ENCODE assay signal across 1 fruit fly cellular context in genomic region chr2L:117750-118149, dm6.
A peak's percentile ranks its signal among the peaks of the same experiment; 100 is the strongest.
TF ChIP-seq lines count a peak whose summit lies in the region.

No protein-coding gene starts in this region.

TF ChIP-seq in whole organism, embryonic, 481 proteins besides CTCF, POLR2A, EP300 and RAD21 (continued from another document and continues in another):
- no peak for TF ChIP-seq hth (optimal IDR thresholded peaks at IDR 0.05; lab: Kevin White, UChicago)
- no peak for TF ChIP-seq cato (GFP tag; optimal IDR thresholded peaks at IDR 0.05; lab: Kevin White, UChicago; ENCODE audit: borderline replicate concordance)
- TF ChIP-seq H2.0 (GFP tag; IDR thresholded peaks at IDR 0.05; lab: Robert Waterston, UW): no peak
- TF ChIP-seq CG4730 (GFP tag; IDR thresholded peaks at IDR 0.05; lab: Robert Waterston, UW): no peak
- no peak for TF ChIP-seq CG10654 (GFP tag; optimal IDR thresholded peaks at IDR 0.05; lab: Kevin White, UChicago)
- no peak for TF ChIP-seq jumu (GFP tag; optimal IDR thresholded peaks at IDR 0.05; lab: Kevin White, UChicago)
- no peak for TF ChIP-seq grn (GFP tag; optimal IDR thresholded peaks at IDR 0.05; lab: Kevin White, UChicago)
- TF ChIP-seq Drgx (GFP tag; IDR thresholded peaks at IDR 0.05; lab: Robert Waterston, UW): no peak
- TF ChIP-seq CG12299 (tag; optimal IDR thresholded peaks at IDR 0.05; lab: Kevin White, UChicago): peak; percentile 28
- no peak for TF ChIP-seq CG12744 (GFP tag; optimal IDR thresholded peaks at IDR 0.05; lab: Kevin White, UChicago)
- no peak; the same call in 2 of the 3 replicates for TF ChIP-seq B-H1 (GFP tag; IDR thresholded peaks at IDR 0.05; lab: Robert Waterston, UW)
- TF ChIP-seq ato (GFP tag; IDR thresholded peaks at IDR 0.05; lab: Robert Waterston, UW; ENCODE audit: partially characterized antibody): no peak
- TF ChIP-seq CG1832 (GFP tag; optimal IDR thresholded peaks at IDR 0.05; lab: Kevin White, UChicago): no peak
- TF ChIP-seq Abd-B (GFP tag; optimal IDR thresholded peaks at IDR 0.05; lab: Kevin White, UChicago): no peak
- TF ChIP-seq CG6765 (GFP tag; optimal IDR thresholded peaks at IDR 0.05; lab: Kevin White, UChicago): peak; percentile 31
- TF ChIP-seq Six4 (GFP tag; optimal IDR thresholded peaks at IDR 0.05; lab: Kevin White, UChicago): no peak
- TF ChIP-seq dimm (GFP tag; IDR thresholded peaks at IDR 0.05; lab: Robert Waterston, UW): no peak
- no peak for TF ChIP-seq en (GFP tag; optimal IDR thresholded peaks at IDR 0.05; lab: Kevin White, UChicago)
- TF ChIP-seq CG14441 (GFP tag; IDR thresholded peaks at IDR 0.05; lab: Robert Waterston, UW): no peak
- peak; percentile 6 for TF ChIP-seq CG14710 (tag; optimal IDR thresholded peaks at IDR 0.05; lab: Kevin White, UChicago)
- TF ChIP-seq Stat92E (GFP tag; optimal IDR thresholded peaks at IDR 0.05; lab: Kevin White, UChicago): no peak
- TF ChIP-seq CG17359 (tag; optimal IDR thresholded peaks at IDR 0.05; lab: Kevin White, UChicago): peak; percentile 61
- no peak for TF ChIP-seq YL-1 (GFP tag; optimal IDR thresholded peaks at IDR 0.05; lab: Kevin White, UChicago)
- TF ChIP-seq CG31388 (GFP tag; optimal IDR thresholded peaks at IDR 0.05; lab: Kevin White, UChicago): no peak
- TF ChIP-seq pb (GFP tag; optimal IDR thresholded peaks at IDR 0.05; lab: Kevin White, UChicago): no peak
- TF ChIP-seq CrebB (tag; optimal IDR thresholded peaks at IDR 0.05; lab: Kevin White, UChicago): peak; percentile 20
- no peak for TF ChIP-seq Mes4 (GFP tag; optimal IDR thresholded peaks at IDR 0.05; lab: Kevin White, UChicago)
- peak; percentile 13 for TF ChIP-seq CG33557 (GFP tag; optimal IDR thresholded peaks at IDR 0.05; lab: Kevin White, UChicago)
- no peak for TF ChIP-seq ind (GFP tag; optimal IDR thresholded peaks at IDR 0.05; lab: Kevin White, UChicago)
- no peak for TF ChIP-seq Scr (GFP tag; IDR thresholded peaks at IDR 0.05; lab: Robert Waterston, UW; ENCODE audit: partially characterized antibody)
- TF ChIP-seq stc (GFP tag; IDR thresholded peaks at IDR 0.05; lab: Robert Waterston, UW): no peak
- TF ChIP-seq CG3995 (GFP tag; optimal IDR thresholded peaks at IDR 0.05; lab: Kevin White, UChicago): no peak
- peak; percentile 67 for TF ChIP-seq CG12071 (GFP tag; optimal IDR thresholded peaks at IDR 0.05; lab: Kevin White, UChicago)
- TF ChIP-seq zen2 (GFP tag; IDR thresholded peaks at IDR 0.05; lab: Robert Waterston, UW; ENCODE audit: partially characterized antibody): no peak
- TF ChIP-seq Dad (GFP tag; optimal IDR thresholded peaks at IDR 0.05; lab: Kevin White, UChicago): no peak
- TF ChIP-seq CG10565 (GFP tag; optimal IDR thresholded peaks at IDR 0.05; lab: Kevin White, UChicago): no peak
- TF ChIP-seq Rx (GFP tag; IDR thresholded peaks at IDR 0.05; lab: Robert Waterston, UW): no peak
- no peak for TF ChIP-seq sd (tag; optimal IDR thresholded peaks at IDR 0.05; lab: Kevin White, UChicago)
- TF ChIP-seq CkIIα-i1 (GFP tag; IDR thresholded peaks at IDR 0.05; lab: Robert Waterston, UW): no peak
- TF ChIP-seq pho (GFP tag; optimal IDR thresholded peaks at IDR 0.05; lab: Kevin White, UChicago): no peak
- no peak for TF ChIP-seq D19A (tag; optimal IDR thresholded peaks at IDR 0.05; lab: Kevin White, UChicago)
- TF ChIP-seq CG2678 (tag; optimal IDR thresholded peaks at IDR 0.05; lab: Kevin White, UChicago): peak; percentile 58
- TF ChIP-seq Myb (GFP tag; optimal IDR thresholded peaks at IDR 0.05; lab: Kevin White, UChicago): no peak
- TF ChIP-seq CG7357 (GFP tag; IDR thresholded peaks at IDR 0.05; lab: Robert Waterston, UW): no peak
- TF ChIP-seq mld (GFP tag; IDR thresholded peaks at IDR 0.05; lab: Robert Waterston, UW; ENCODE audit: partially characterized antibody): no peak
- TF ChIP-seq az2 (GFP tag; optimal IDR thresholded peaks at IDR 0.05; lab: Kevin White, UChicago): no peak
- TF ChIP-seq CG9215 (GFP tag; IDR thresholded peaks at IDR 0.05; lab: Robert Waterston, UW): no peak
- no peak for TF ChIP-seq TFAM (GFP tag; optimal IDR thresholded peaks at IDR 0.05; lab: Kevin White, UChicago)
- no peak for TF ChIP-seq Doc2 (GFP tag; IDR thresholded peaks at IDR 0.05; lab: Robert Waterston, UW)
- TF ChIP-seq lilli (GFP tag; optimal IDR thresholded peaks at IDR 0.05; lab: Kevin White, UChicago): no peak
- no peak for TF ChIP-seq cad (GFP tag; optimal IDR thresholded peaks at IDR 0.05; lab: Kevin White, UChicago)
- no peak for TF ChIP-seq CG6854 (GFP tag; optimal IDR thresholded peaks at IDR 0.05; lab: Kevin White, UChicago)
- TF ChIP-seq cas (GFP tag; IDR thresholded peaks at IDR 0.05; lab: Robert Waterston, UW): no peak
- TF ChIP-seq CG13624 (GFP tag; optimal IDR thresholded peaks at IDR 0.05; lab: Kevin White, UChicago): no peak
- no peak for TF ChIP-seq ham (GFP tag; IDR thresholded peaks at IDR 0.05; lab: Robert Waterston, UW)
- TF ChIP-seq CG15696 (tag; optimal IDR thresholded peaks at IDR 0.05; lab: Kevin White, UChicago): no peak
- TF ChIP-seq CG2129 (GFP tag; IDR thresholded peaks at IDR 0.05; lab: Robert Waterston, UW; ENCODE audit: partially characterized antibody): no peak
- TF ChIP-seq tup (GFP tag; optimal IDR thresholded peaks at IDR 0.05; lab: Kevin White, UChicago): peak; percentile 55
- peak; percentile 5 for TF ChIP-seq Camta (GFP tag; optimal IDR thresholded peaks at IDR 0.05; lab: Kevin White, UChicago)
- no peak for TF ChIP-seq CG10321 (GFP tag; IDR thresholded peaks at IDR 0.05; lab: Robert Waterston, UW)
- TF ChIP-seq HLH4C (GFP tag; IDR thresholded peaks at IDR 0.05; lab: Robert Waterston, UW; ENCODE audit: partially characterized antibody): no peak
- no peak for TF ChIP-seq yki (optimal IDR thresholded peaks at IDR 0.05; lab: Kevin White, UChicago)
- no peak for TF ChIP-seq Ets97D (GFP tag; optimal IDR thresholded peaks at IDR 0.05; lab: Kevin White, UChicago)
- peak; percentile 45; the same call in 1 of the 3 replicates for TF ChIP-seq so (GFP tag; IDR thresholded peaks at IDR 0.05; lab: Robert Waterston, UW)
- no peak for TF ChIP-seq Dll (GFP tag; IDR thresholded peaks at IDR 0.05; lab: Robert Waterston, UW; ENCODE audit: partially characterized antibody)
- peak; percentile 22 for TF ChIP-seq CG4707 (GFP tag; optimal IDR thresholded peaks at IDR 0.05; lab: Kevin White, UChicago)
- no peak for TF ChIP-seq Usf (GFP tag; optimal IDR thresholded peaks at IDR 0.05; lab: Kevin White, UChicago)
- no peak for TF ChIP-seq CG11456 (GFP tag; IDR thresholded peaks at IDR 0.05; lab: Robert Waterston, UW)
- TF ChIP-seq Doc3 (GFP tag; IDR thresholded peaks at IDR 0.05; lab: Robert Waterston, UW; ENCODE audit: partially characterized antibody): no peak
- no peak for TF ChIP-seq CG12155 (GFP tag; optimal IDR thresholded peaks at IDR 0.05; lab: Kevin White, UChicago)
- TF ChIP-seq Mad (GFP tag; optimal IDR thresholded peaks at IDR 0.05; lab: Kevin White, UChicago): no peak
- no peak for TF ChIP-seq CG9817 (tag; optimal IDR thresholded peaks at IDR 0.05; lab: Kevin White, UChicago)
- no peak for TF ChIP-seq danr (GFP tag; IDR thresholded peaks at IDR 0.05; lab: Robert Waterston, UW)
- no peak for TF ChIP-seq CG2199 (GFP tag; IDR thresholded peaks at IDR 0.05; lab: Robert Waterston, UW)
- no peak for TF ChIP-seq Oli (tag; optimal IDR thresholded peaks at IDR 0.05; lab: Kevin White, UChicago)
- TF ChIP-seq CG12391 (tag; optimal IDR thresholded peaks at IDR 0.05; lab: Kevin White, UChicago): no peak
- peak; percentile 66 for TF ChIP-seq sens (GFP tag; lab: Kevin White, UChicago)
- TF ChIP-seq CG9609 (GFP tag; optimal IDR thresholded peaks at IDR 0.05; lab: Kevin White, UChicago): no peak
- no peak for TF ChIP-seq CG7271 (tag; optimal IDR thresholded peaks at IDR 0.05; lab: Kevin White, UChicago)
- TF ChIP-seq CG1233 (GFP tag; optimal IDR thresholded peaks at IDR 0.05; lab: Kevin White, UChicago): peak; percentile 43
- no peak for TF ChIP-seq row (GFP tag; IDR thresholded peaks at IDR 0.05; lab: Robert Waterston, UW)
- no peak for TF ChIP-seq CG30020 (tag; optimal IDR thresholded peaks at IDR 0.05; lab: Kevin White, UChicago)
- peak; percentile 26 for TF ChIP-seq fd3F (GFP tag; optimal IDR thresholded peaks at IDR 0.05; lab: Kevin White, UChicago)
- TF ChIP-seq zen (tag; optimal IDR thresholded peaks at IDR 0.05; lab: Kevin White, UChicago): no peak
- TF ChIP-seq pros (GFP tag; optimal IDR thresholded peaks at IDR 0.05; lab: Kevin White, UChicago): no peak
- peak; percentile 37 for TF ChIP-seq nau (GFP tag; optimal IDR thresholded peaks at IDR 0.05; lab: Kevin White, UChicago)
- no peak for TF ChIP-seq CG3163 (GFP tag; optimal IDR thresholded peaks at IDR 0.05; lab: Kevin White, UChicago)
- no peak for TF ChIP-seq ERR (GFP tag; optimal IDR thresholded peaks at IDR 0.05; lab: Kevin White, UChicago)
- TF ChIP-seq CG12769 (tag; optimal IDR thresholded peaks at IDR 0.05; lab: Kevin White, UChicago): peak; percentile 28
- TF ChIP-seq ara (GFP tag; IDR thresholded peaks at IDR 0.05; lab: Robert Waterston, UW): no peak
- TF ChIP-seq Hr39 (optimal IDR thresholded peaks at IDR 0.05; lab: Kevin White, UChicago): no peak
- no peak for TF ChIP-seq Lhr (GFP tag; optimal IDR thresholded peaks at IDR 0.05; lab: Kevin White, UChicago)
- TF ChIP-seq CG5245 (GFP tag; optimal IDR thresholded peaks at IDR 0.05; lab: Kevin White, UChicago): no peak
- TF ChIP-seq sima (GFP tag; optimal IDR thresholded peaks at IDR 0.05; lab: Kevin White, UChicago): no peak
- no peak for TF ChIP-seq ftz-f1 (GFP tag; optimal IDR thresholded peaks at IDR 0.05; lab: Kevin White, UChicago)
- TF ChIP-seq Fer2 (tag; optimal IDR thresholded peaks at IDR 0.05; lab: Kevin White, UChicago): no peak
- peak; percentile 53 for TF ChIP-seq CG7987 (GFP tag; optimal IDR thresholded peaks at IDR 0.05; lab: Kevin White, UChicago)
- TF ChIP-seq CG15514 (GFP tag; optimal IDR thresholded peaks at IDR 0.05; lab: Kevin White, UChicago): peak; percentile 51
- peak; percentile 57 for TF ChIP-seq fd64A (GFP tag; optimal IDR thresholded peaks at IDR 0.05; lab: Kevin White, UChicago)
- no peak for TF ChIP-seq Optix (GFP tag; IDR thresholded peaks at IDR 0.05; lab: Robert Waterston, UW)
- TF ChIP-seq sug (tag; optimal IDR thresholded peaks at IDR 0.05; lab: Kevin White, UChicago): no peak
- TF ChIP-seq lmd (GFP tag; IDR thresholded peaks at IDR 0.05; lab: Robert Waterston, UW): no peak
- TF ChIP-seq NK7.1 (GFP tag; optimal IDR thresholded peaks at IDR 0.05; lab: Kevin White, UChicago): no peak
- TF ChIP-seq grau (tag; optimal IDR thresholded peaks at IDR 0.05; lab: Kevin White, UChicago): no peak
- no peak for TF ChIP-seq Ravus (GFP tag; IDR thresholded peaks at IDR 0.05; lab: Robert Waterston, UW)
- TF ChIP-seq fd96Cb (tag; optimal IDR thresholded peaks at IDR 0.05; lab: Kevin White, UChicago): no peak
- no peak for TF ChIP-seq CG5953 (GFP tag; IDR thresholded peaks at IDR 0.05; lab: Robert Waterston, UW)
- no peak for TF ChIP-seq CG16779 (GFP tag; IDR thresholded peaks at IDR 0.05; lab: Robert Waterston, UW)
- TF ChIP-seq mirr (GFP tag; optimal IDR thresholded peaks at IDR 0.05; lab: Kevin White, UChicago): peak; percentile 70
- no peak for TF ChIP-seq Hand (GFP tag; optimal IDR thresholded peaks at IDR 0.05; lab: Kevin White, UChicago)
- no peak for TF ChIP-seq Taf1 (GFP tag; IDR thresholded peaks at IDR 0.05; lab: Robert Waterston, UW)
- TF ChIP-seq kay (GFP tag; optimal IDR thresholded peaks at IDR 0.05; lab: Kevin White, UChicago): no peak
- no peak for TF ChIP-seq ttk (GFP tag; IDR thresholded peaks at IDR 0.05; lab: Robert Waterston, UW)
- no peak for TF ChIP-seq Lim3 (GFP tag; IDR thresholded peaks at IDR 0.05; lab: Robert Waterston, UW)
- TF ChIP-seq CG12219 (GFP tag; optimal IDR thresholded peaks at IDR 0.05; lab: Kevin White, UChicago): no peak
- TF ChIP-seq MTF-1 (GFP tag; optimal IDR thresholded peaks at IDR 0.05; lab: Kevin White, UChicago; ENCODE audit: borderline replicate concordance): peak; percentile 53
- TF ChIP-seq CG7786 (GFP tag; optimal IDR thresholded peaks at IDR 0.05; lab: Kevin White, UChicago): no peak
- no peak for TF ChIP-seq Gug (GFP tag; IDR thresholded peaks at IDR 0.05; lab: Robert Waterston, UW)
- no peak for TF ChIP-seq amos (GFP tag; IDR thresholded peaks at IDR 0.05; lab: Robert Waterston, UW; ENCODE audit: partially characterized antibody)
- TF ChIP-seq lbe (GFP tag; optimal IDR thresholded peaks at IDR 0.05; lab: Kevin White, UChicago): no peak
- no peak for TF ChIP-seq Chrac-16 (GFP tag; optimal IDR thresholded peaks at IDR 0.05; lab: Kevin White, UChicago)
- TF ChIP-seq CG7745 (tag; optimal IDR thresholded peaks at IDR 0.05; lab: Kevin White, UChicago): no peak
- no peak for TF ChIP-seq insv (GFP tag; optimal IDR thresholded peaks at IDR 0.05; lab: Kevin White, UChicago)
- TF ChIP-seq CG1647 (GFP tag; optimal IDR thresholded peaks at IDR 0.05; lab: Kevin White, UChicago): peak; percentile 10
- TF ChIP-seq trh (GFP tag; optimal IDR thresholded peaks at IDR 0.05; lab: Kevin White, UChicago): no peak
- TF ChIP-seq CG8924 (tag; optimal IDR thresholded peaks at IDR 0.05; lab: Kevin White, UChicago): no peak
- peak; percentile 13 for TF ChIP-seq NfI (GFP tag; optimal IDR thresholded peaks at IDR 0.05; lab: Kevin White, UChicago)
- TF ChIP-seq CG15601 (tag; optimal IDR thresholded peaks at IDR 0.05; lab: Kevin White, UChicago): peak; percentile 57
- no peak for TF ChIP-seq CG10274 (GFP tag; optimal IDR thresholded peaks at IDR 0.05; lab: Kevin White, UChicago)
- TF ChIP-seq sim (GFP tag; IDR thresholded peaks at IDR 0.05; lab: Robert Waterston, UW): no peak
- TF ChIP-seq CG2875 (GFP tag; optimal IDR thresholded peaks at IDR 0.05; lab: Kevin White, UChicago): peak; percentile 56
- TF ChIP-seq PHDP (tag; optimal IDR thresholded peaks at IDR 0.05; lab: Kevin White, UChicago): peak; percentile 27
- TF ChIP-seq CG12659 (GFP tag; optimal IDR thresholded peaks at IDR 0.05; lab: Kevin White, UChicago): no peak
- no peak for TF ChIP-seq CG8089 (GFP tag; optimal IDR thresholded peaks at IDR 0.05; lab: Kevin White, UChicago)
- no peak for TF ChIP-seq CG31365 (tag; optimal IDR thresholded peaks at IDR 0.05; lab: Kevin White, UChicago)
- TF ChIP-seq ab (GFP tag; optimal IDR thresholded peaks at IDR 0.05; lab: Kevin White, UChicago): no peak
- TF ChIP-seq CG12942 (GFP tag; optimal IDR thresholded peaks at IDR 0.05; lab: Kevin White, UChicago): no peak
- TF ChIP-seq Bgb (GFP tag; IDR thresholded peaks at IDR 0.05; lab: Robert Waterston, UW; ENCODE audit: partially characterized antibody): no peak
- no peak for TF ChIP-seq CG10979 (tag; optimal IDR thresholded peaks at IDR 0.05; lab: Kevin White, UChicago)
- no peak for TF ChIP-seq dati (GFP tag; IDR thresholded peaks at IDR 0.05; lab: Robert Waterston, UW)
